Fruit fly (Drosophila melanogaster) whole organism, prepupa: Measurements from ENCODE around the gene Mp.

Source experiments
- Blimp-1 ChIP-seq: fragments of 200-800 bp; sonication (Bioruptor generic); optimal IDR thresholded peaks from 3 replicates; lab custom pipeline; 2017; ENCODE audit warnings: missing biosample characterization, missing genetic modification characterization, mild to moderate bottlenecking, moderate library complexity, missing genetic modification reagents
- CG3032 ChIP-seq: fragments of 200-800 bp; optimal IDR thresholded peaks from 2 replicates; lab custom pipeline; 2019; ENCODE audit warnings: missing biosample characterization, mild to moderate bottlenecking, missing genetic modification characterization, moderate library complexity
- CG4318 ChIP-seq: fragments of 200-800 bp; sonication (Bioruptor generic); optimal IDR thresholded peaks from 3 replicates; lab custom pipeline; 2017; ENCODE audit warnings: missing biosample characterization, mild to moderate bottlenecking, missing genetic modification characterization
- CG7368 ChIP-seq: fragments of 200-800 bp; sonication (Bioruptor generic); optimal IDR thresholded peaks from 3 replicates; lab custom pipeline; 2016; ENCODE audit warnings: missing biosample characterization, missing genetic modification characterization
- CG8319 ChIP-seq: fragments of 200-800 bp; sonication (Bioruptor generic); optimal IDR thresholded peaks from 3 replicates; lab custom pipeline; 2016; ENCODE audit warnings: missing biosample characterization, missing genetic modification characterization
- Ets96B ChIP-seq: fragments of 200-800 bp; optimal IDR thresholded peaks from 2 replicates; lab custom pipeline; 2019; ENCODE audit warnings: missing biosample characterization, mild to moderate bottlenecking, missing genetic modification characterization, moderate library complexity
- Gug ChIP-seq: fragments of 200-800 bp; sonication (Bioruptor generic); IDR thresholded peaks from 2 replicates; pipeline ENCODE4 v1.3.6; 2022; ENCODE audit warnings: missing biosample characterization, missing genetic modification characterization
- Lpt ChIP-seq: fragments of 200-800 bp; sonication (Bioruptor generic); optimal IDR thresholded peaks from 3 replicates; lab custom pipeline; 2016; ENCODE audit warnings: missing biosample characterization, missing genetic modification characterization
- OdsH ChIP-seq: fragments of 200-800 bp; sonication (Bioruptor generic); optimal IDR thresholded peaks from 3 replicates; lab custom pipeline; 2016; ENCODE audit warnings: missing biosample characterization, missing genetic modification characterization
- Smox ChIP-seq: fragments of 200-800 bp; sonication (Bioruptor generic); optimal IDR thresholded peaks from 3 replicates; lab custom pipeline; 2016; ENCODE audit warnings: missing biosample characterization, missing genetic modification characterization
- fd59A ChIP-seq: fragments of 200-800 bp; sonication (Bioruptor generic); optimal IDR thresholded peaks from 2 replicates; lab custom pipeline; 2017; ENCODE audit warnings: missing biosample characterization, mild to moderate bottlenecking, missing genetic modification characterization, missing genetic modification reagents
- salr ChIP-seq, 2 experiments: fragments of 200-800 bp; sonication (Bioruptor generic); optimal IDR thresholded peaks; 3 replicates each; lab custom pipeline; 2016 to 2018; ENCODE audit warnings: missing biosample characterization in 2 of 2, missing genetic modification characterization in 2 of 2, mild to moderate bottlenecking in 1 of 2

DNA sequence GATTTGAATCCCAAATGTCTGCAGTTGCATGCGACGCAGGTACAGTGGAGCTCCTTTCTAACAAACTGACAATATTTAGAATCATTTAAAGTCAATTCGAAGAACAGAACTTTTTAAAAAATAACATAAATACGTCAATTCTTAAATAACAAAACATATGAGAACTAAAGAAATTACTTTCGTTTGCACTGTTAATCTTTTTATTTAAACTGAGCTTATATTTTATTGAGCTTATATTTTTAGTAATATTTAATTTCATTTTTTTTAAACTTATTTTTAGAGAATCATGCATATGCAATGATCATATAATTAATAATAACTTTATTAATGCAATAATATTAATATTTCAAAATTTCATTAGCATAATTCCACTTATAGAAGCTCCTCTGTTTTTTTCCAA lies 18.1 kb upstream of the Mp start:
- no peak for TF ChIP-seq fd59A (GFP tag; lab: Kevin White, UChicago)
- no peak for TF ChIP-seq CG4318 (GFP tag; lab: Kevin White, UChicago)
- TF ChIP-seq CG7368 = no peak
- TF ChIP-seq Ets96B (tag; lab: Kevin White, UChicago) = no peak
- no peak for TF ChIP-seq Smox
- no peak for TF ChIP-seq Gug (GFP tag; lab: Robert Waterston, UW)
- TF ChIP-seq CG3032 (tag; lab: Kevin White, UChicago) = no peak
- TF ChIP-seq Blimp-1 = no peak
- no peak for TF ChIP-seq OdsH
- no peak for TF ChIP-seq CG8319 (GFP tag; lab: Kevin White, UChicago)
- no peak for TF ChIP-seq salr (GFP tag; optimal IDR thresholded peaks at IDR 0.05; lab: Kevin White, UChicago)
- no peak for TF ChIP-seq Lpt (GFP tag; lab: Kevin White, UChicago)
